Fruit fly (Drosophila melanogaster) whole organism, adult: Measurements from ENCODE around the gene CG15572.

Experiments
- CG5204 ChIP-seq: fragments of 200-800 bp; sonication (Bioruptor generic); optimal IDR thresholded peaks from 2 replicates; lab custom pipeline; 2016; ENCODE audit warnings: missing biosample characterization, missing genetic modification characterization
- CG7045 ChIP-seq: fragments of 200-800 bp; sonication (Bioruptor generic); optimal IDR thresholded peaks from 2 replicates; lab custom pipeline; 2017; ENCODE audit warnings: missing biosample characterization, mild to moderate bottlenecking, missing genetic modification characterization
- CG7101 ChIP-seq: fragments of 200-800 bp; sonication (Bioruptor generic); optimal IDR thresholded peaks from 2 replicates; lab custom pipeline; 2018; ENCODE audit warnings: missing biosample characterization, mild to moderate bottlenecking, missing genetic modification characterization, moderate library complexity
- kay ChIP-seq: fragments of 200-800 bp; sonication (Bioruptor generic); peaks from one replicate; lab custom pipeline; 2016; ENCODE audit warnings: missing biosample characterization, missing genetic modification characterization, borderline replicate concordance
- pad ChIP-seq: fragments of 200-800 bp; sonication (Bioruptor generic); optimal IDR thresholded peaks from 3 replicates; lab custom pipeline; 2017; ENCODE audit warnings: missing biosample characterization, missing genetic modification characterization, mild to moderate bottlenecking, moderate library complexity, missing genetic modification reagents

dm6 chrX:4277861-4278260, 9.4 kb downstream of the CG15572 start, which contains the start of gene CG15578:
- no peak for TF ChIP-seq CG7045 (GFP tag; lab: Kevin White, UChicago)
- TF ChIP-seq CG7101 (tag; lab: Kevin White, UChicago): no peak
- no peak for TF ChIP-seq CG5204 (GFP tag; lab: Kevin White, UChicago)
- TF ChIP-seq pad (GFP tag; lab: Kevin White, UChicago): no peak
- TF ChIP-seq kay (GFP tag; lab: Kevin White, UChicago): no peak
